Fruit fly (Drosophila melanogaster) whole organism, embryonic: ENCODE measurements around the gene CG10341.

Experiments
- Abd-B ChIP-seq: fragments of 200-800 bp; sonication (Bioruptor generic); optimal IDR thresholded peaks from 2 replicates; lab custom pipeline; 2018; ENCODE audit warnings: missing biosample characterization, mild to moderate bottlenecking, missing genetic modification characterization, moderate library complexity
- Aef1 ChIP-seq: fragments of 200-800 bp; sonication (Bioruptor generic); IDR thresholded peaks from 3 replicates; pipeline ENCODE4 v1.3.6; 2022; ENCODE audit warnings: missing biosample characterization, missing genetic modification characterization
- Atf-2 ChIP-seq: fragments of 200-800 bp; sonication (Bioruptor generic); optimal IDR thresholded peaks from 2 replicates; lab custom pipeline; 2016; ENCODE audit warnings: missing biosample characterization, missing genetic modification characterization
- C15 ChIP-seq: fragments of 200-800 bp; sonication (Bioruptor generic); IDR thresholded peaks from 3 replicates; pipeline ENCODE4 v1.3.6; 2022; ENCODE audit warnings: missing biosample characterization, missing genetic modification characterization
- CG10565 ChIP-seq: fragments of 200-800 bp; sonication (Bioruptor generic); optimal IDR thresholded peaks from 3 replicates; lab custom pipeline; 2016; ENCODE audit warnings: missing biosample characterization, mild to moderate bottlenecking, missing genetic modification characterization
- CG12236 ChIP-seq: fragments of 200-800 bp; sonication (Bioruptor generic); optimal IDR thresholded peaks from 2 replicates; lab custom pipeline; 2016; ENCODE audit warnings: missing biosample characterization, missing genetic modification characterization
- CG12299 ChIP-seq: fragments of 200-800 bp; sonication (Bioruptor generic); optimal IDR thresholded peaks from 2 replicates; lab custom pipeline; 2018; ENCODE audit warnings: missing biosample characterization, mild to moderate bottlenecking, missing genetic modification characterization
- CG13894 ChIP-seq: fragments of 200-800 bp; sonication (Bioruptor generic); optimal IDR thresholded peaks from 3 replicates; lab custom pipeline; 2018; ENCODE audit warnings: missing biosample characterization, mild to moderate bottlenecking, missing genetic modification characterization, moderate library complexity
- CG14014 ChIP-seq: fragments of 200-800 bp; sonication (Bioruptor generic); IDR thresholded peaks from 2 replicates; pipeline ENCODE4 v1.3.6; 2022; ENCODE audit warnings: missing biosample characterization, missing genetic modification characterization
- CG14667 ChIP-seq: fragments of 200-800 bp; sonication (Bioruptor generic); IDR thresholded peaks from 2 replicates; pipeline ENCODE4 v1.3.6; 2022; ENCODE audit warnings: missing biosample characterization, missing genetic modification characterization
- CG1647 ChIP-seq: fragments of 200-800 bp; sonication (Bioruptor generic); optimal IDR thresholded peaks from 3 replicates; lab custom pipeline; 2016; ENCODE audit warnings: missing biosample characterization, missing genetic modification characterization
- CG16815 ChIP-seq: fragments of 200-800 bp; sonication (Bioruptor generic); optimal IDR thresholded peaks from 3 replicates; lab custom pipeline; 2017; ENCODE audit warnings: missing biosample characterization, mild to moderate bottlenecking, missing genetic modification characterization
- CG17359 ChIP-seq: fragments of 200-800 bp; sonication (Bioruptor generic); optimal IDR thresholded peaks from 3 replicates; lab custom pipeline; 2018; ENCODE audit warnings: missing biosample characterization, mild to moderate bottlenecking, missing genetic modification characterization, moderate library complexity
- CG1832 ChIP-seq: fragments of 200-800 bp; sonication (Bioruptor generic); optimal IDR thresholded peaks from 2 replicates; lab custom pipeline; 2017; ENCODE audit warnings: missing biosample characterization, mild to moderate bottlenecking, missing genetic modification characterization, inconsistent platforms
- CG2129 ChIP-seq: fragments of 200-800 bp; sonication (Bioruptor generic); IDR thresholded peaks from 2 replicates; pipeline ENCODE4 v1.3.6; 2022; ENCODE audit warnings: missing biosample characterization, missing genetic modification characterization; ENCODE audit not compliant: partially characterized antibody
- CG2199 ChIP-seq: fragments of 200-800 bp; sonication (Bioruptor generic); IDR thresholded peaks from 3 replicates; pipeline ENCODE4 v1.3.6; 2022; ENCODE audit warnings: missing biosample characterization, missing genetic modification characterization
- CG2712 ChIP-seq: fragments of 200-800 bp; optimal IDR thresholded peaks from 3 replicates; lab custom pipeline; 2019; ENCODE audit warnings: missing biosample characterization, mild to moderate bottlenecking, missing genetic modification characterization, moderate library complexity
- CG3065 ChIP-seq: fragments of 200-800 bp; sonication (Bioruptor generic); optimal IDR thresholded peaks from 2 replicates; lab custom pipeline; 2016; ENCODE audit warnings: missing biosample characterization, missing genetic modification characterization
- CG34376 ChIP-seq: fragments of 200-800 bp; sonication (Bioruptor generic); optimal IDR thresholded peaks from 2 replicates; lab custom pipeline; 2018; ENCODE audit warnings: missing biosample characterization, mild to moderate bottlenecking, missing genetic modification characterization
- CG3726 ChIP-seq: fragments of 200-800 bp; sonication (Bioruptor generic); IDR thresholded peaks from 3 replicates; pipeline ENCODE4, ENCODE4 v1.3.6; 2022; ENCODE audit warnings: missing biosample characterization, missing genetic modification characterization
- CG4404 ChIP-seq: fragments of 200-800 bp; sonication (Bioruptor generic); IDR thresholded peaks from 2 replicates; pipeline ENCODE4 v1.3.6; 2022; ENCODE audit warnings: missing biosample characterization, missing genetic modification characterization
- CG4617 ChIP-seq: fragments of 200-800 bp; sonication (Bioruptor generic); optimal IDR thresholded peaks from 3 replicates; lab custom pipeline; 2016; ENCODE audit warnings: missing biosample characterization, missing genetic modification characterization, borderline replicate concordance
- CG6813 ChIP-seq: fragments of 200-800 bp; sonication (Bioruptor generic); optimal IDR thresholded peaks from 2 replicates; lab custom pipeline; 2017; ENCODE audit warnings: missing biosample characterization, missing genetic modification characterization, mild to moderate bottlenecking, moderate library complexity, missing genetic modification reagents
- CG8089 ChIP-seq: fragments of 200-800 bp; sonication (Bioruptor generic); optimal IDR thresholded peaks from 3 replicates; lab custom pipeline; 2016; ENCODE audit warnings: missing biosample characterization, missing genetic modification characterization
- CG9215 ChIP-seq: fragments of 200-800 bp; sonication (Bioruptor generic); IDR thresholded peaks from 2 replicates; pipeline ENCODE4 v1.3.6; 2022; ENCODE audit warnings: missing biosample characterization, missing genetic modification characterization
- CrebB ChIP-seq: fragments of 200-800 bp; sonication (Bioruptor generic); optimal IDR thresholded peaks from 3 replicates; lab custom pipeline; 2018; ENCODE audit warnings: missing biosample characterization, mild to moderate bottlenecking, missing genetic modification characterization
- D19A ChIP-seq: fragments of 200-800 bp; optimal IDR thresholded peaks from 3 replicates; lab custom pipeline; 2019; ENCODE audit warnings: missing biosample characterization, mild to moderate bottlenecking, missing genetic modification characterization, moderate library complexity
- Dek ChIP-seq: fragments of 200-800 bp; sonication (Bioruptor generic); optimal IDR thresholded peaks from 3 replicates; lab custom pipeline; 2019; ENCODE audit warnings: missing biosample characterization, mild to moderate bottlenecking, missing genetic modification characterization, moderate library complexity
- Dfd ChIP-seq, 2 experiments: fragments of >200 bp; optimal IDR thresholded peaks; 2 replicates each; lab custom pipeline; 2017; ENCODE audit warnings: missing biosample characterization in 2 of 2, missing genetic modification characterization in 2 of 2
- Hsf ChIP-seq: fragments of 200-800 bp; sonication (Bioruptor generic); optimal IDR thresholded peaks from 3 replicates; lab custom pipeline; 2016; ENCODE audit warnings: missing biosample characterization, missing genetic modification characterization
- Nf-YA ChIP-seq: fragments of 200-800 bp; sonication (Bioruptor generic); IDR thresholded peaks from 2 replicates; pipeline ENCODE4 v1.3.6; 2022; ENCODE audit warnings: missing biosample characterization, missing genetic modification characterization
- Sox102F ChIP-seq: fragments of 200-800 bp; sonication (Bioruptor generic); optimal IDR thresholded peaks from 2 replicates; lab custom pipeline; 2018; ENCODE audit warnings: missing biosample characterization, mild to moderate bottlenecking, missing genetic modification characterization, moderate library complexity
- Stat92E ChIP-seq, 3 experiments: fragments of >200 bp in 2 of 3; fragments of 200-800 bp in 1 of 3; sonication (Bioruptor generic) in 1 of 3; optimal IDR thresholded peaks; 2 replicates each; lab custom pipeline; 2017 to 2019; ENCODE audit warnings: missing biosample characterization in 3 of 3, missing genetic modification characterization in 3 of 3, mild to moderate bottlenecking in 1 of 3, moderate library complexity in 1 of 3
- abd-A ChIP-seq: fragments of 200-800 bp; sonication (Bioruptor generic); optimal IDR thresholded peaks from 3 replicates; lab custom pipeline; 2019; ENCODE audit warnings: missing biosample characterization, mild to moderate bottlenecking, missing genetic modification characterization, moderate library complexity
- btn ChIP-seq: fragments of 200-800 bp; sonication (Bioruptor generic); optimal IDR thresholded peaks from 2 replicates; lab custom pipeline; 2016; ENCODE audit warnings: missing biosample characterization, missing genetic modification characterization
- cas ChIP-seq: fragments of 200-800 bp; sonication (Bioruptor generic); IDR thresholded peaks from 2 replicates; pipeline ENCODE4 v1.3.6; 2022; ENCODE audit warnings: missing biosample characterization, missing genetic modification characterization
- fd3F ChIP-seq: fragments of 200-800 bp; sonication (Bioruptor generic); optimal IDR thresholded peaks from 2 replicates; lab custom pipeline; 2018; ENCODE audit warnings: missing biosample characterization, mild to moderate bottlenecking, missing genetic modification characterization, moderate library complexity
- gt ChIP-seq: fragments of 200-800 bp; sonication (Bioruptor generic); IDR thresholded peaks from 2 replicates; pipeline ENCODE4 v1.3.6; 2022; ENCODE audit warnings: missing biosample characterization, missing genetic modification characterization
- klu ChIP-seq: fragments of 200-800 bp; sonication (Bioruptor generic); IDR thresholded peaks from 2 replicates; pipeline ENCODE4 v1.3.6; 2022; ENCODE audit warnings: missing biosample characterization, missing genetic modification characterization
- kni ChIP-seq: fragments of 200-800 bp; sonication (Bioruptor generic); optimal IDR thresholded peaks from 3 replicates; lab custom pipeline; 2017; ENCODE audit warnings: mild to moderate bottlenecking, missing biosample characterization, missing genetic modification reagents, missing genetic modification characterization
- lilli ChIP-seq: fragments of 200-800 bp; sonication (Bioruptor generic); optimal IDR thresholded peaks from 3 replicates; lab custom pipeline; 2016; ENCODE audit warnings: missing biosample characterization, missing genetic modification characterization
- maf-S ChIP-seq: fragments of 200-800 bp; sonication (Bioruptor generic); optimal IDR thresholded peaks from 2 replicates; lab custom pipeline; 2016; ENCODE audit warnings: missing biosample characterization, missing genetic modification characterization
- mld ChIP-seq: fragments of 200-800 bp; sonication (Bioruptor generic); IDR thresholded peaks from 3 replicates; pipeline ENCODE4 v1.3.6; 2022; ENCODE audit warnings: missing biosample characterization, missing genetic modification characterization; ENCODE audit not compliant: partially characterized antibody
- onecut ChIP-seq: fragments of 200-800 bp; sonication (Bioruptor generic); IDR thresholded peaks from 2 replicates; pipeline ENCODE4 v1.3.6; 2022; ENCODE audit warnings: missing biosample characterization, missing genetic modification characterization
- otp ChIP-seq: fragments of 200-800 bp; sonication (Bioruptor generic); IDR thresholded peaks from 3 replicates; pipeline ENCODE4, ENCODE4 v1.3.6; 2022; ENCODE audit warnings: missing biosample characterization, missing genetic modification characterization
- pho ChIP-seq: fragments of 200-800 bp; sonication (Bioruptor generic); optimal IDR thresholded peaks from 2 replicates; lab custom pipeline; 2016; ENCODE audit warnings: missing biosample characterization, missing genetic modification characterization
- sens-2 ChIP-seq: fragments of 200-800 bp; sonication (Bioruptor generic); IDR thresholded peaks from 2 replicates; pipeline ENCODE4 v1.3.6; 2022; ENCODE audit warnings: missing biosample characterization, missing genetic modification characterization
- shn ChIP-seq: fragments of 200-800 bp; sonication (Bioruptor generic); optimal IDR thresholded peaks from 3 replicates; lab custom pipeline; 2016; ENCODE audit warnings: missing biosample characterization, missing genetic modification characterization
- tx ChIP-seq: fragments of 200-800 bp; sonication (Bioruptor generic); optimal IDR thresholded peaks from 2 replicates; lab custom pipeline; 2016; ENCODE audit warnings: missing biosample characterization, missing genetic modification characterization
- vfl ChIP-seq: fragments of 200-800 bp; sonication (Bioruptor generic); optimal IDR thresholded peaks from 2 replicates; lab custom pipeline; 2016; ENCODE audit warnings: missing biosample characterization, missing genetic modification characterization
- wdn ChIP-seq: fragments of 200-800 bp; sonication (Bioruptor generic); IDR thresholded peaks from 2 replicates; pipeline ENCODE4 v1.3.6; 2022; ENCODE audit warnings: missing biosample characterization, missing genetic modification characterization

The CG10341 gene

DNA sequence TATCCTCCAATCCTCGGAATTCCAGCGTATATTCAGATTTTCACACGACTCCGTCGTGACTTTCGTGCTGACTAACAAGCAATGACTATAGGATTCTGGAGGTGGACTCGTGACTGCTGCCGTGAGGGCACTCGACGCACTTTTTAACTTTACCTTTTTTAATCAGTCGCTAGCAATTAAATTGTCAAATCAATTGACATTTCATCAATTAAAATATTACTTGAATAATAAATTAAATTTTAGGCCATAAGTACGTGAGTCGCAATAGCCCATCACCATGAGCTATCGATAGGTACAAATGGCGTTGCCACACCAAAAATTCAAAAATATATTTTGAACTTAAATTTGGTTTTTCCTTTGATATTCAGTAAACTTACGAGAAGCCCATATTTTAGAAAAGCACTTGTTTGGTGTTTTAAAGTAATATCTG lies 7.1 kb downstream of the CG10341 start, which contains the start of gene Jwa (continued):
- TF ChIP-seq CG6813 (GFP tag; lab: Kevin White, UChicago) (no peak), CG16815 (GFP tag; lab: Kevin White, UChicago) (peak; percentile 97), CG13894 (peak; percentile 85), CG1647 (peak; percentile 84), CG4617 (GFP tag; lab: Kevin White, UChicago) (peak; percentile 97), CG9215 (GFP tag; lab: Robert Waterston, UW) (peak; percentile 92), CG2199 (no peak), btn (GFP tag; lab: Kevin White, UChicago) (peak; percentile 31), Abd-B (GFP tag; lab: Kevin White, UChicago) (peak; percentile 94), CG3065 (GFP tag; lab: Kevin White, UChicago) (peak; percentile 79), tx (peak; percentile 95), Hsf (GFP tag; lab: Kevin White, UChicago) (peak; percentile 98), CG17359 (tag; lab: Kevin White, UChicago) (peak; percentile 78), CG3726 (GFP tag; lab: Robert Waterston, UW) (peak; percentile 90), CG8089 (peak; percentile 85), CrebB (peak; percentile 90), CG12236 (peak; percentile 79), CG34376 (GFP tag; lab: Kevin White, UChicago) (peak; percentile 87), CG14014 (peak; percentile 89), wdn (GFP tag; lab: Robert Waterston, UW) (peak; percentile 84), shn (GFP tag; lab: Kevin White, UChicago) (peak; percentile 91), Aef1 (GFP tag; lab: Robert Waterston, UW) (peak; percentile 91), lilli (peak; percentile 97), pho (GFP tag; lab: Kevin White, UChicago) (peak; percentile 93), Atf-2 (peak; percentile 90), Sox102F (GFP tag; lab: Kevin White, UChicago) (peak; percentile 97), kni (peak; percentile 30), mld (GFP tag; lab: Robert Waterston, UW) (peak; percentile 87), D19A (peak; percentile 59), CG1832 (no peak), C15 (GFP tag; lab: Robert Waterston, UW) (peak; percentile 87), Stat92E (GFP tag; optimal IDR thresholded peaks at IDR 0.05; lab: Kevin White, UChicago) (peak in 1 of 3 experiments; percentile 60), CG14667 (GFP tag; lab: Robert Waterston, UW) (peak; percentile 80), maf-S (peak; percentile 92), abd-A (tag; lab: Kevin White, UChicago) (no peak), gt (0 out of 2 replicates have a peak, but pooled peaks have one; percentile 49), CG4404 (GFP tag; lab: Robert Waterston, UW) (peak; percentile 94), cas (GFP tag; lab: Robert Waterston, UW) (peak; percentile 92), CG2712 (tag; lab: Kevin White, UChicago) (peak; percentile 88), CG12299 (tag; lab: Kevin White, UChicago) (peak; percentile 65), CG10565 (GFP tag; lab: Kevin White, UChicago) (peak; percentile 52), Dek (tag; lab: Kevin White, UChicago) (peak; percentile 95), Nf-YA (GFP tag; lab: Robert Waterston, UW) (peak; percentile 67), Dfd (GFP tag; optimal IDR thresholded peaks at IDR 0.05; lab: Kevin White, UChicago) (no peak), onecut (GFP tag; lab: Robert Waterston, UW) (peak; percentile 62), sens-2 (peak; percentile 86), vfl (GFP tag; lab: Kevin White, UChicago) (peak; percentile 98), CG2129 (GFP tag; lab: Robert Waterston, UW) (peak; percentile 99), fd3F (GFP tag; lab: Kevin White, UChicago) (peak; percentile 77), klu (peak; percentile 85), otp (GFP tag; lab: Robert Waterston, UW) (peak; percentile 96)
